Fruit fly (Drosophila melanogaster): ENCODE data around the gene sas.

- TF ChIP-seq Sin3A (optimal IDR thresholded peaks at IDR 0.05), result no peak
- TF ChIP-seq psq (optimal IDR thresholded peaks at IDR 0.05), result no peak
- TF ChIP-seq insv (optimal IDR thresholded peaks at IDR 0.05), result no peak
These were observed at the start of gene sas for dm6 chr3R:7162356-7163289.

All from Kc167 (cell line).